Worm (Caenorhabditis elegans) whole organism, midembryonic: ENCODE measurements around the gene B0244.17.

Experiments used
- flt-1 ChIP-seq: fragments of 200-800 bp; sonication (Bioruptor generic); IDR thresholded peaks from 2 replicates; pipeline ENCODE4 v1.3.6; 2022; ENCODE audit warnings: missing genetic modification characterization, missing compliant biosample characterization
- med-1 ChIP-seq: sonication (generic microtip); optimal IDR thresholded peaks from 2 replicates; lab custom pipeline; 2017; ENCODE audit warnings: missing genetic modification characterization, mild to moderate bottlenecking, missing compliant biosample characterization, antibody characterized with exemption, missing genetic modification reagents; ENCODE audit not compliant: insufficient read depth

- TF ChIP-seq flt-1 (GFP tag; lab: Robert Waterston, UW) (no peak), med-1 (GFP tag; lab: Kevin White, UChicago) (no peak)
These were observed 27.7 kb upstream of the B0244.17 start, which contains the start of gene swp-1 for ce11 chrIII:5705228-5705888.
